Worm (Caenorhabditis elegans) whole organism, L3 larva: ENCODE measurements around the gene F49C12.5.

Source experiments
- R02D3.7 ChIP-seq: fragments of 150-350 bp; optimal IDR thresholded peaks from 2 replicates; lab custom pipeline; 2014; ENCODE audit warnings: missing biosample characterization, missing genetic modification characterization
- ama-1 ChIP-seq: fragments of 150-350 bp; optimal IDR thresholded peaks from 2 replicates; lab custom pipeline; 2018
- eor-1 ChIP-seq, 2 experiments: fragments of 150-350 bp; optimal IDR thresholded peaks; 2 replicates each; lab custom pipeline; 2014 to 2018; ENCODE audit warnings: missing biosample characterization in 2 of 2, missing genetic modification characterization in 2 of 2
- mdl-1 ChIP-seq: fragments of 150-350 bp; optimal IDR thresholded peaks from 2 replicates; lab custom pipeline; 2014; ENCODE audit warnings: missing biosample characterization, missing genetic modification characterization
- nhr-12 ChIP-seq: fragments of 150-350 bp; optimal IDR thresholded peaks from 2 replicates; lab custom pipeline; 2014; ENCODE audit warnings: missing biosample characterization, missing genetic modification characterization
- nhr-76 ChIP-seq: fragments of 150-350 bp; sonication (generic microtip); optimal IDR thresholded peaks from 5 replicates; lab custom pipeline; 2014; ENCODE audit warnings: missing biosample characterization, missing genetic modification characterization
- pqm-1 ChIP-seq: fragments of 150-350 bp; optimal IDR thresholded peaks from 2 replicates; lab custom pipeline; 2017; ENCODE audit warnings: missing biosample characterization, missing genetic modification characterization, inconsistent platforms
- zag-1 ChIP-seq: fragments of 150-350 bp; optimal IDR thresholded peaks from 2 replicates; lab custom pipeline; 2014; ENCODE audit warnings: missing biosample characterization, missing genetic modification characterization

DNA sequence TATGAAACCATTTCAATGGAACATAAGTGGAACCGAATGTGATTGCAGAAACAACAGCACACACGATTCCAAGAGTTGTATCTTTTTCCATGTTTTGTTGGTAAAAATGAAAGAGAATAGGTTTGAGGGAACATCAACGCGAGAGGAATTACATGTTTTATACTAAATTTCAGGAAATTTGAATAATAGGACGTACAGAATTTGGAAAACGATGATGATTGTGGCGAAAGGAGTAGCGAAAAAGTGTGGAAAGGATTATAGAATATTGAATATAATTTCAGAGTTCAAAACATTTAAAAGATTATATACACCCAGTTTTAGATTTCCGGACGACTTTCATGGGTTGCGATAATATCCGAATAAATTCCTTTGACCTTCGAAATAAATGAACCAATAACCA, 4.3 kb downstream of the F49C12.5 start, which contains the start of gene F49C12.6:
- TF ChIP-seq eor-1 (tag; optimal IDR thresholded peaks at IDR 0.05; lab: Kevin White, UChicago) (no peak), R02D3.7 (tag; lab: Kevin White, UChicago) (no peak), zag-1 (no peak), pqm-1 (tag; lab: Kevin White, UChicago) (no peak), ama-1 (lab: Kevin White, UChicago) (no peak), nhr-12 (tag; lab: Kevin White, UChicago) (no peak), nhr-76 (tag; lab: Kevin White, UChicago) (no peak), mdl-1 (no peak)
